Worm (Caenorhabditis elegans): ENCODE results near the gene F59A7.14.

F59A7.14 gene

DNA sequence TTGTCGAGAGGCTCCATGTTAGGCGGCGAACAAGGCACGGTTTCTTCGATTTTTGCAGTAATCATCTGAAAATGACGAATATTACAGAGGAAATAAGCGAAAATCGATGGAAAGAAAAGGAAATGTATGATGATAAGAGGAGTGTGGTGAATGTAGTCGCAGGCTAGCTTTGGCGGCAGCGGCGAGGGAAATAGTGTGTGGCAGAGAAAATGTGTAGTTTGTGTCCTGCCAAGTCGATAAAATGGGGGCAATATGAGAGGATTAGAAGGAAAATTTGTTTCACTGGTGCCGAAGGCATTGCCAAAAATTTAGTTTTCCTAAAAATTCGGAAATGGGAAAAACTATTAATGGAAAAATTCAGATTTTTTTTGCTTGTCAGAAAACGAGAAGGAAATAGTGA, 48.0 kb downstream of the F59A7.14 start, which contains the start of gene nhr-86:
nhr-86 (minus strand) TSS at position 71 of the 400 bp plus-strand sequence.
- TF ChIP-seq ceh-13 (GFP tag; optimal IDR thresholded peaks at IDR 0.05) = no peak
- TF ChIP-seq pes-1 (GFP tag; IDR thresholded peaks at IDR 0.05) = no peak
- no peak for TF ChIP-seq hnd-1 (tag; optimal IDR thresholded peaks at IDR 0.05)
- TF ChIP-seq ceh-36 (tag; optimal IDR thresholded peaks at IDR 0.05) = no peak
- no peak for TF ChIP-seq sea-1 (GFP tag; conservative IDR thresholded peaks at IDR 0.05)
- TF ChIP-seq ets-7 (tag; optimal IDR thresholded peaks at IDR 0.05) = no peak
- TF ChIP-seq ama-1 (optimal IDR thresholded peaks at IDR 0.05) = no peak
- no peak for TF ChIP-seq tbx-37 (GFP tag; conservative IDR thresholded peaks at IDR 0.05)
- no peak for TF ChIP-seq flt-1 (GFP tag; IDR thresholded peaks at IDR 0.05)
- no peak for TF ChIP-seq aly-1 (tag; optimal IDR thresholded peaks at IDR 0.05)
- TF ChIP-seq B0310.2 (tag; optimal IDR thresholded peaks at IDR 0.05) = no peak
- no peak for TF ChIP-seq F13C5.2 (tag; optimal IDR thresholded peaks at IDR 0.05)

DNA sequence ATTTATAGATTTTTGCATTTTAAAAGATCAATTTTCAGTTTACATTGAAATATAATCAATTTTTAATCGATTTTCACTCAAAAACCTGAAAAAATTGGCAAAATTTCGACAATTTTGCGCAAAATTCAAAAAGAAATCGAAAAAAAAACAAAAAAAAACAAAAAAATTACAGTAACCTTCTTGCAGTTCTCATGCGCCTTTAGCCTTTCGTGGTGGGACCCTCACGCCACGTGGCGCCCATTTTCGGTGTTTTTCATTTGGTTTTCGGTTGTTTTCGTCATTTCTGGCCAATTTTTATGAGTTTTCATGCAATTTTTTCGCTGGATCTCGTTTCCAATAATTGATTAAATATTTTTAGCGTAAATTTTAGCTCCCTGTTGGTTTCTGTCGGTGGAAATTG, 48.6 kb downstream of the F59A7.14 start:
- TF ChIP-seq flt-1 (GFP tag; IDR thresholded peaks at IDR 0.05) (no peak), hmbx-1 (tag; optimal IDR thresholded peaks at IDR 0.05) (no peak), ceh-36 (tag; optimal IDR thresholded peaks at IDR 0.05) (no peak), tra-4 (tag; optimal IDR thresholded peaks at IDR 0.05) (no peak), hnd-1 (tag; optimal IDR thresholded peaks at IDR 0.05) (no peak), B0310.2 (tag; optimal IDR thresholded peaks at IDR 0.05) (no peak), sea-1 (GFP tag; conservative IDR thresholded peaks at IDR 0.05) (no peak), tbx-37 (GFP tag; conservative IDR thresholded peaks at IDR 0.05) (no peak), ama-1 (optimal IDR thresholded peaks at IDR 0.05) (no peak), F13C5.2 (tag; optimal IDR thresholded peaks at IDR 0.05) (no peak)

DNA sequence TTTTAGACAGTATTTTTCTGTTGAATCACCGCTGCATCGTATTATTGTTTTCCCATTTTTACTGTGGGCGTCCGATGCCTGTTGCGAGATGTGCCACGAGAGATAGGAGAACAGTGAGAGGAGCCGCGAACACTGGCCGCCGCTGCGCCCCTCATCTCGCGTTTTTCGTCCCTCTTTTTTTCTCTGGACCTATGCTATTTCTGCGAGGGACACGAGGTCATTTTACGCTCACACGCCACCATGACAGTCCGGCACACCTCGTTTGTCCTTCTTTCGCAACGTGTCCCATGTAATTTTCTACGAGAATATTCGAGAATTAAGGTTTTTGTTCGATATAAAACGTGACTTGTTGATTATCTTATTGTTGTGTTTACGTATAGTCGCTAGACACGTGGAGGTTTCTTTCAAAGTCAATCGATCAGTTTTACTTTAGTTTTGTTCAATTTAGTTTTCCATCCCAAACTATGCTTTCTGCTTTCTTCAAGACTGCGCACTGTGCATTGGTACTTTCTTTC, 49.3 kb downstream of the F59A7.14 start, which contains the start of gene lbp-9:
lbp-9 (plus strand) TSS at position 465 of the 515 bp plus-strand sequence.
- no peak for TF ChIP-seq tbx-37 (GFP tag; conservative IDR thresholded peaks at IDR 0.05)
- TF ChIP-seq flt-1 (GFP tag; IDR thresholded peaks at IDR 0.05) = no peak
- no peak for TF ChIP-seq hnd-1 (tag; optimal IDR thresholded peaks at IDR 0.05)
- TF ChIP-seq B0310.2 (tag; optimal IDR thresholded peaks at IDR 0.05) = no peak
- no peak for TF ChIP-seq hmbx-1 (tag; optimal IDR thresholded peaks at IDR 0.05)
- no peak for TF ChIP-seq tra-4 (tag; optimal IDR thresholded peaks at IDR 0.05)
- no peak for TF ChIP-seq hmg-4 (GFP tag; optimal IDR thresholded peaks at IDR 0.05)
- TF ChIP-seq ets-7 (tag; optimal IDR thresholded peaks at IDR 0.05) = no peak
- TF ChIP-seq scrt-1 (GFP tag; IDR thresholded peaks at IDR 0.05) = no peak

DNA sequence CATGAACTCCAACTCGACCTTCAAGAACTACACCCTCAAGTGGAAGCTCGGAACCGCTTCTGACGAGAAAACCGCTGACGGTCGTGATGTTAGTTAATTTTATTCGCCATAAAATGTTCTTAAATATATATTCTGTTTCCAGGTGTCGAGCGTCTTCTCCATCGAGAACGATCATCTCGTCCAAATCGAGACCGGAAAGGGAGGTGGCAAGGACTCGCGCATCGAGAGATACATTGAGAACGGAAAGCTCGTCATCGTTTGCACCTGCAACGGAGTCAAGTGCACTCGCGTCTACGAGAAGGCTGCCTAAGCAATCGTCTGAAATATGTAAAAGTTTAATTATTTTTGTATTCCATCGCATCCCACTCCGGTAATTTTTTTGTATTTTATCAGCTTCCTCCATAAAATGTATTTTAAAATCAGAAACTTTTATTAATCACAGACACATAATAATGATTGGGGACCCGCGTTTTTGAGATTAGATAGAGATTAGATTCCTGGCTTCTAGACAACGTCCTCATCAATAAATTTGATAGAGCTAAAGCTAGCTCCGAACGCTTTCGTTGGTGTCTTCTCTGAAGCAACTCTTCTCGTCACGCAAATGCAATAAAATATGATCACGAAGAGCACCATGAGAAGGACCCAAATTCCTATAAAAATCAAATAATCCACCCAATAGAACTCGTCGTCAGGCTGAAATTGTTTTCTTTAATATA, 50.1 kb downstream of the F59A7.14 start:
- TF ChIP-seq pes-1 (GFP tag; IDR thresholded peaks at IDR 0.05) = no peak
- TF ChIP-seq tra-4 (tag; optimal IDR thresholded peaks at IDR 0.05) = no peak
- TF ChIP-seq ama-1 (optimal IDR thresholded peaks at IDR 0.05) = no peak
- no peak for TF ChIP-seq ets-7 (tag; optimal IDR thresholded peaks at IDR 0.05)
- no peak for TF ChIP-seq flt-1 (GFP tag; IDR thresholded peaks at IDR 0.05)
- no peak for TF ChIP-seq hmg-4 (GFP tag; optimal IDR thresholded peaks at IDR 0.05)
- TF ChIP-seq ceh-13 (GFP tag; optimal IDR thresholded peaks at IDR 0.05) = no peak
- TF ChIP-seq hnd-1 (tag; optimal IDR thresholded peaks at IDR 0.05) = no peak
- TF ChIP-seq tbx-37 (GFP tag; conservative IDR thresholded peaks at IDR 0.05) = no peak
- TF ChIP-seq ceh-36 (tag; optimal IDR thresholded peaks at IDR 0.05) = no peak
- no peak for TF ChIP-seq sea-1 (GFP tag; conservative IDR thresholded peaks at IDR 0.05)
- TF ChIP-seq B0310.2 (tag; optimal IDR thresholded peaks at IDR 0.05) = no peak
- TF ChIP-seq aly-1 (tag; optimal IDR thresholded peaks at IDR 0.05) = no peak
